Worm (Caenorhabditis elegans) whole organism, L2 larva: ENCODE measurements around the gene srz-20.

Experiments
- C34F6.9 ChIP-seq: fragments of 150-350 bp; optimal IDR thresholded peaks from 2 replicates; lab custom pipeline; 2014; ENCODE audit warnings: missing biosample characterization, missing genetic modification characterization
- ceh-16 ChIP-seq: fragments of 150-350 bp; optimal IDR thresholded peaks from 2 replicates; lab custom pipeline; 2014; ENCODE audit warnings: missing biosample characterization, missing genetic modification characterization
- crh-2 ChIP-seq: sonication (generic microtip); optimal IDR thresholded peaks from 2 replicates; lab custom pipeline; 2017; ENCODE audit warnings: missing biosample characterization, missing genetic modification characterization
- lin-11 ChIP-seq: fragments of 150-350 bp; sonication (generic microtip); optimal IDR thresholded peaks from 2 replicates; lab custom pipeline; 2014; ENCODE audit warnings: missing biosample characterization, missing genetic modification characterization, inconsistent platforms, mixed read lengths
- lin-39 ChIP-seq: fragments of 150-350 bp; optimal IDR thresholded peaks from 2 replicates; lab custom pipeline; 2014; ENCODE audit warnings: missing biosample characterization, missing genetic modification reagents, missing genetic modification characterization
- nhr-12 ChIP-seq: fragments of 150-350 bp; optimal IDR thresholded peaks from 2 replicates; lab custom pipeline; 2014; ENCODE audit warnings: missing biosample characterization, missing genetic modification characterization
- nhr-6 ChIP-seq: fragments of 150-350 bp; optimal IDR thresholded peaks from 2 replicates; lab custom pipeline; 2014; ENCODE audit warnings: missing biosample characterization, missing genetic modification characterization
- ztf-4 ChIP-seq: fragments of 150-350 bp; optimal IDR thresholded peaks from 2 replicates; lab custom pipeline; 2014; ENCODE audit warnings: missing biosample characterization, missing genetic modification characterization

DNA sequence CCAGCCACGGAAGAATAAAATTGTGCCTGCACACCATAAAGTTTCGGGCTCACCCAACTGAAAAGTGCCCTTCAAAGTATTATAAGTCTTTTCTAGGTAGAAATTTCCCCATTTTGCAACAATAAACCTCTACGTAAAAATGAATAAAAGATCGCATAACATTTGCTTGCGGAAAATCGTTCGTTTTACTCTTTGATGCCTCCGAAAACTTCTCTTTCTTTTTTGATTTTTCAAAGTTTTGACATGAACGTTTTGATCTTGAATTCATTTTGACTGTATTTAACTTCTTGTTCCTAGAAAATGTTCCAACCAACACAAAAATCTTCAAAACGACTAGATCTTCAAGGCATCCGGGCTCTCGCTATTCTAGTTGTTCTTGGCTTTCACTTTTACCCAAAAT, 26.4 kb upstream of the srz-20 start, which contains the start of gene oac-21:
- TF ChIP-seq lin-39 (tag; lab: Kevin White, UChicago) (no peak), ztf-4 (tag; lab: Kevin White, UChicago) (no peak), crh-2 (tag; lab: Kevin White, UChicago) (no peak), C34F6.9 (tag; lab: Kevin White, UChicago) (no peak), nhr-12 (tag; lab: Kevin White, UChicago) (no peak), ceh-16 (tag; lab: Kevin White, UChicago) (no peak), nhr-6 (tag; lab: Kevin White, UChicago) (no peak), lin-11 (tag; lab: Kevin White, UChicago) (no peak)
